Worm (Caenorhabditis elegans) whole organism, L4 larva: ENCODE measurements around the gene K01A6.6.

Experiments
- R02D3.7 ChIP-seq: fragments of 150-350 bp; sonication (generic microtip); optimal IDR thresholded peaks from 3 replicates; lab custom pipeline; 2014; ENCODE audit warnings: missing biosample characterization, missing genetic modification characterization
- Y75B8A.6 ChIP-seq: fragments of 200-800 bp; sonication (Bioruptor generic); IDR thresholded peaks from 2 replicates; pipeline ENCODE4 v1.3.6; 2022; ENCODE audit warnings: missing genetic modification reagents, missing genetic modification characterization, missing compliant biosample characterization
- aly-2 ChIP-seq: sonication (generic microtip); optimal IDR thresholded peaks from 2 replicates; lab custom pipeline; 2018; ENCODE audit warnings: missing biosample characterization, missing genetic modification characterization
- ces-1 ChIP-seq: fragments of 150-350 bp; sonication (generic microtip); optimal IDR thresholded peaks from 4 replicates; lab custom pipeline; 2014; ENCODE audit warnings: missing biosample characterization, missing genetic modification reagents, missing genetic modification characterization
- nhr-111 ChIP-seq: fragments of 200-800 bp; sonication (Bioruptor generic); optimal IDR thresholded peaks from 2 replicates; lab custom pipeline; 2018; ENCODE audit warnings: mild to moderate bottlenecking, missing genetic modification characterization, missing compliant biosample characterization
- spr-3 ChIP-seq: fragments of 200-800 bp; sonication (Bioruptor generic); optimal IDR thresholded peaks from 2 replicates; lab custom pipeline; 2018; ENCODE audit warnings: mild to moderate bottlenecking, missing genetic modification characterization, missing compliant biosample characterization
- unc-39 ChIP-seq: sonication (generic microtip); optimal IDR thresholded peaks from 2 replicates; lab custom pipeline; 2017; ENCODE audit warnings: missing biosample characterization, missing genetic modification characterization
- zag-1 ChIP-seq: fragments of 150-350 bp; optimal IDR thresholded peaks from 2 replicates; lab custom pipeline; 2014; ENCODE audit warnings: missing biosample characterization, missing genetic modification characterization

DNA sequence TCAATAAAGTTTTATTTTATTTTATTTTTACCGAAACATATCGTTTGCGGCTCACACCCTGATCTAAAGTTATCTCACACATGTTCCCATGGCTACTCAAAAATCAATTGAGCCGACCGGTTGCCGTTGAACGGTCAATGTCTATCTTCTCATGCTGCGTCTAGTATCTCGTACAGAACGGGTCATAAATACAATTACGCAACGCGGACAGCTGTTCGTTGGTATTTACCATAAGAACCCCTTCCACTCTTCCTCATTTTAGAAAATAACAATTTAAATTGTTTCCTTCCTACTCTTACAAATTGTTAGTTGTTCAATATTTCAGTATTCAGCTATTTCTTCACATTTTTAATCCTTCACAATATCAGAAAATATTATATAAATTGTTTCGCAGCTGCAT is 8.7 kb downstream of the K01A6.6 start:
- TF ChIP-seq unc-39 (tag; lab: Kevin White, UChicago) (no peak), spr-3 (no peak), nhr-111 (GFP tag; lab: Kevin White, UChicago) (no peak), ces-1 (GFP tag; lab: Kevin White, UChicago) (no peak), aly-2 (tag; lab: Kevin White, UChicago) (no peak), Y75B8A.6 (GFP tag; lab: Robert Waterston, UW) (no peak), zag-1 (tag; lab: Kevin White, UChicago) (no peak), R02D3.7 (tag; lab: Kevin White, UChicago) (no peak)
